Worm (Caenorhabditis elegans) whole organism, midembryonic: Measurements from ENCODE around the gene C17F4.8.
"Not testable (repeated sequence)": the region's sequence is repeated elsewhere in the genome, so short reads cannot be mapped to it uniquely, and the experiment has no call there.

Experiments
- T22C8.4 ChIP-seq: fragments of 200-800 bp; sonication (Bioruptor generic); IDR thresholded peaks from 2 replicates; pipeline ENCODE4 v1.3.6; 2022; ENCODE audit warnings: missing genetic modification characterization, missing compliant biosample characterization
- cog-1 ChIP-seq: sonication (generic microtip); optimal IDR thresholded peaks from 2 replicates; lab custom pipeline; 2016; ENCODE audit warnings: missing genetic modification characterization, missing compliant biosample characterization
- flt-1 ChIP-seq: fragments of 200-800 bp; sonication (Bioruptor generic); IDR thresholded peaks from 2 replicates; pipeline ENCODE4 v1.3.6; 2022; ENCODE audit warnings: missing genetic modification characterization, missing compliant biosample characterization
- klf-2 ChIP-seq: fragments of 200-800 bp; sonication (Bioruptor generic); conservative IDR thresholded peaks from 2 replicates; pipeline ENCODE4 v1.3.6; 2022; ENCODE audit warnings: missing genetic modification reagents, missing genetic modification characterization, missing compliant biosample characterization
- med-1 ChIP-seq: sonication (generic microtip); optimal IDR thresholded peaks from 2 replicates; lab custom pipeline; 2017; ENCODE audit warnings: missing genetic modification characterization, mild to moderate bottlenecking, missing compliant biosample characterization, antibody characterized with exemption, missing genetic modification reagents; ENCODE audit not compliant: insufficient read depth
- ref-1 ChIP-seq: fragments of 200-800 bp; sonication (Bioruptor generic); conservative IDR thresholded peaks from 2 replicates; pipeline ENCODE4 v1.3.6; 2022; ENCODE audit warnings: missing genetic modification reagents, missing genetic modification characterization, missing compliant biosample characterization
- tab-1 ChIP-seq: fragments of 200-800 bp; sonication (Bioruptor generic); IDR thresholded peaks from 2 replicates; pipeline ENCODE4 v1.3.6; 2022; ENCODE audit warnings: missing genetic modification characterization, missing compliant biosample characterization
- ztf-23 ChIP-seq: fragments of 200-800 bp; sonication (Bioruptor generic); IDR thresholded peaks from 2 replicates; pipeline ENCODE4 v1.3.6; 2022; ENCODE audit warnings: missing genetic modification reagents, missing genetic modification characterization, missing compliant biosample characterization
- ztf-29 ChIP-seq: fragments of 200-800 bp; sonication (Bioruptor generic); IDR thresholded peaks from 2 replicates; pipeline ENCODE4 v1.3.6; 2022; ENCODE audit warnings: missing genetic modification reagents, missing genetic modification characterization, missing compliant biosample characterization

C17F4.8 gene

ce11 chrII:3215762-3216161, 18.9 kb downstream of the C17F4.8 start, which contains the start of gene ZC239.3:
TSS of gene ZC239.3 (plus strand) at chrII:3216062.
- not testable (repeated sequence) for TF ChIP-seq ref-1; klf-2 (GFP tag; lab: Robert Waterston, UW); tab-1 (GFP tag; lab: Robert Waterston, UW)

- TF ChIP-seq ref-1, result no peak
- no peak for TF ChIP-seq med-1
- no peak for TF ChIP-seq cog-1 (tag; lab: Kevin White, UChicago)
- TF ChIP-seq ztf-29 (GFP tag; lab: Robert Waterston, UW), result no peak
- TF ChIP-seq T22C8.4 (GFP tag; lab: Robert Waterston, UW), result no peak
Observed at ce11 chrII:3213898-3214297, 20.7 kb downstream of the C17F4.8 start, which contains the start of gene ZC239.4. TSS of gene ZC239.4 (plus strand) at chrII:3214198.

- TF ChIP-seq T22C8.4 (GFP tag; lab: Robert Waterston, UW), result no peak
- TF ChIP-seq flt-1 (GFP tag; lab: Robert Waterston, UW), result no peak
Observed at ce11 chrII:3210365-3210764, 24.3 kb downstream of the C17F4.8 start, which contains the start of gene ZC239.5. TSS of gene ZC239.5 (plus strand) at chrII:3210665.

- TF ChIP-seq tab-1 (GFP tag; lab: Robert Waterston, UW), result no peak
- no peak for TF ChIP-seq ztf-29 (GFP tag; lab: Robert Waterston, UW)
- no peak for TF ChIP-seq cog-1 (tag; lab: Kevin White, UChicago)
Observed at ce11 chrII:3209251-3209650, 25.4 kb downstream of the C17F4.8 start, which contains the start of gene ZC239.6. TSS of gene ZC239.6 (plus strand) at chrII:3209631.

- TF ChIP-seq cog-1 (tag; lab: Kevin White, UChicago) (no peak), ztf-29 (GFP tag; lab: Robert Waterston, UW) (no peak), ref-1 (no peak), tab-1 (GFP tag; lab: Robert Waterston, UW) (no peak), klf-2 (GFP tag; lab: Robert Waterston, UW) (no peak), ztf-23 (no peak), med-1 (no peak), flt-1 (GFP tag; lab: Robert Waterston, UW) (no peak), T22C8.4 (GFP tag; lab: Robert Waterston, UW) (no peak)
Observed at ce11 chrII:3208679-3209078, 25.9 kb downstream of the C17F4.8 start, which contains the start of gene sdz-35. TSS of gene sdz-35 (minus strand) at chrII:3208779.

- TF ChIP-seq tab-1 (GFP tag; lab: Robert Waterston, UW) (no peak), ztf-23 (no peak), flt-1 (GFP tag; lab: Robert Waterston, UW) (no peak), med-1 (no peak), T22C8.4 (GFP tag; lab: Robert Waterston, UW) (no peak), klf-2 (GFP tag; lab: Robert Waterston, UW) (no peak)
Observed at ce11 chrII:3206423-3206989, 28.1 kb downstream of the C17F4.8 start, which contains the start of the genes ZC239.20 and ZC239.21. TSS of gene ZC239.20 (minus strand) at chrII:3206523. TSS of gene ZC239.21 (plus strand) at chrII:3206939.

- no peak for TF ChIP-seq ztf-29 (GFP tag; lab: Robert Waterston, UW)
- TF ChIP-seq med-1, result no peak
- no peak for TF ChIP-seq T22C8.4 (GFP tag; lab: Robert Waterston, UW)
- TF ChIP-seq ref-1, result no peak
- no peak for TF ChIP-seq klf-2 (GFP tag; lab: Robert Waterston, UW)
- TF ChIP-seq flt-1 (GFP tag; lab: Robert Waterston, UW), result no peak
- TF ChIP-seq ztf-23, result no peak
- no peak for TF ChIP-seq cog-1 (tag; lab: Kevin White, UChicago)
- no peak for TF ChIP-seq tab-1 (GFP tag; lab: Robert Waterston, UW)
Observed at ce11 chrII:3203415-3203814, 31.2 kb downstream of the C17F4.8 start, which contains the start of gene sri-50. TSS of gene sri-50 (plus strand) at chrII:3203715.

- TF ChIP-seq med-1, result no peak
- TF ChIP-seq cog-1 (tag; lab: Kevin White, UChicago), result no peak
- no peak for TF ChIP-seq klf-2 (GFP tag; lab: Robert Waterston, UW)
- no peak for TF ChIP-seq ztf-23
- TF ChIP-seq tab-1 (GFP tag; lab: Robert Waterston, UW), result no peak
- no peak for TF ChIP-seq ztf-29 (GFP tag; lab: Robert Waterston, UW)
- TF ChIP-seq T22C8.4 (GFP tag; lab: Robert Waterston, UW), result no peak
- no peak for TF ChIP-seq flt-1 (GFP tag; lab: Robert Waterston, UW)
Observed at ce11 chrII:3202519-3202918, 32.1 kb downstream of the C17F4.8 start, which contains the start of gene sri-53. TSS of gene sri-53 (minus strand) at chrII:3202619.

ce11 chrII:3201242-3201641, 33.4 kb downstream of the C17F4.8 start, which contains the start of gene sri-48:
TSS of gene sri-48 (minus strand) at chrII:3201342.
- not testable (repeated sequence) for TF ChIP-seq T22C8.4 (GFP tag; lab: Robert Waterston, UW); med-1; klf-2 (GFP tag; lab: Robert Waterston, UW)

- TF ChIP-seq ztf-29 (GFP tag; lab: Robert Waterston, UW), result no peak
- no peak for TF ChIP-seq cog-1 (tag; lab: Kevin White, UChicago)
- TF ChIP-seq ref-1, result no peak
- TF ChIP-seq T22C8.4 (GFP tag; lab: Robert Waterston, UW), result no peak
- TF ChIP-seq med-1, result no peak
- no peak for TF ChIP-seq tab-1 (GFP tag; lab: Robert Waterston, UW)
- no peak for TF ChIP-seq klf-2 (GFP tag; lab: Robert Waterston, UW)
- no peak for TF ChIP-seq ztf-23
- TF ChIP-seq flt-1 (GFP tag; lab: Robert Waterston, UW), result no peak
Observed at ce11 chrII:3198998-3199397, 35.6 kb downstream of the C17F4.8 start, which contains the start of gene sri-51. TSS of gene sri-51 (minus strand) at chrII:3199098.
